Worm (Caenorhabditis elegans) whole organism, midembryonic: ENCODE data around the gene K05F1.9.
A peak's percentile ranks its signal among the peaks of the same experiment; 100 is the strongest.

ENCODE experiments used
- T22C8.4 ChIP-seq: fragments of 200-800 bp; sonication (Bioruptor generic); IDR thresholded peaks from 2 replicates; pipeline ENCODE4 v1.3.6; 2022; ENCODE audit warnings: missing genetic modification characterization, missing compliant biosample characterization
- cog-1 ChIP-seq: sonication (generic microtip); optimal IDR thresholded peaks from 2 replicates; lab custom pipeline; 2016; ENCODE audit warnings: missing genetic modification characterization, missing compliant biosample characterization
- flt-1 ChIP-seq: fragments of 200-800 bp; sonication (Bioruptor generic); IDR thresholded peaks from 2 replicates; pipeline ENCODE4 v1.3.6; 2022; ENCODE audit warnings: missing genetic modification characterization, missing compliant biosample characterization
- klf-2 ChIP-seq: fragments of 200-800 bp; sonication (Bioruptor generic); conservative IDR thresholded peaks from 2 replicates; pipeline ENCODE4 v1.3.6; 2022; ENCODE audit warnings: missing genetic modification reagents, missing genetic modification characterization, missing compliant biosample characterization
- med-1 ChIP-seq: sonication (generic microtip); optimal IDR thresholded peaks from 2 replicates; lab custom pipeline; 2017; ENCODE audit warnings: missing genetic modification characterization, mild to moderate bottlenecking, missing compliant biosample characterization, antibody characterized with exemption, missing genetic modification reagents; ENCODE audit not compliant: insufficient read depth
- ref-1 ChIP-seq: fragments of 200-800 bp; sonication (Bioruptor generic); conservative IDR thresholded peaks from 2 replicates; pipeline ENCODE4 v1.3.6; 2022; ENCODE audit warnings: missing genetic modification reagents, missing genetic modification characterization, missing compliant biosample characterization
- tab-1 ChIP-seq: fragments of 200-800 bp; sonication (Bioruptor generic); IDR thresholded peaks from 2 replicates; pipeline ENCODE4 v1.3.6; 2022; ENCODE audit warnings: missing genetic modification characterization, missing compliant biosample characterization
- ztf-23 ChIP-seq: fragments of 200-800 bp; sonication (Bioruptor generic); IDR thresholded peaks from 2 replicates; pipeline ENCODE4 v1.3.6; 2022; ENCODE audit warnings: missing genetic modification reagents, missing genetic modification characterization, missing compliant biosample characterization
- ztf-29 ChIP-seq: fragments of 200-800 bp; sonication (Bioruptor generic); IDR thresholded peaks from 2 replicates; pipeline ENCODE4 v1.3.6; 2022; ENCODE audit warnings: missing genetic modification reagents, missing genetic modification characterization, missing compliant biosample characterization

Gene K05F1.9

DNA sequence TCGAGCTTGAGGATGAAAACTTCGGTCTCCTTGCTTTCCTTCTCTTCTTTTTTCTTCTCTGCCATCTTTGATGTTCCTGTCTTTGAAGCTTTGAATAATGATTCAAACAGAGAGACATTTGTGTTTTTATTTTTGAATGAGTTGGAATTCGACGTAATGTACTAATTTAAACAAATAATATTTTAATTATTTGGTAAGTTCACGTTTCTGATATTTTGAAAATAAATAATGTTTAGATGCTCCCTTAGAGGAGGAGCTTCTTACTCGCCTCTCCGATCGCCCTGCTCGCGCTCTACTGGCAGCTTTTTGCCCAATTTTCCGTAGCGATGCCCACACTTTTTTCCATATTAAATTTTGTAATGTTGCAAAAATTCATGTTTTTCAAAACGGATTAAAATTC lies at the start of gene K05F1.9, which contains the start of gene K05F1.1:
Gene K05F1.9, minus strand, starts transcription at position 101 of the 400 bp plus-strand sequence.
Gene K05F1.1, plus strand, starts transcription at position 308 of the 400 bp plus-strand sequence.
- TF ChIP-seq flt-1 (GFP tag; lab: Robert Waterston, UW) = no peak
- TF ChIP-seq T22C8.4 (GFP tag; lab: Robert Waterston, UW) = no peak
- no peak for TF ChIP-seq cog-1 (tag; lab: Kevin White, UChicago)
- no peak for TF ChIP-seq ref-1 (GFP tag; lab: Robert Waterston, UW)
- no peak for TF ChIP-seq med-1 (GFP tag; lab: Kevin White, UChicago)
- no peak for TF ChIP-seq klf-2 (GFP tag; lab: Robert Waterston, UW)
- TF ChIP-seq tab-1 (GFP tag; lab: Robert Waterston, UW) = no peak
- no peak for TF ChIP-seq ztf-29 (GFP tag; lab: Robert Waterston, UW)
- no peak for TF ChIP-seq ztf-23

DNA sequence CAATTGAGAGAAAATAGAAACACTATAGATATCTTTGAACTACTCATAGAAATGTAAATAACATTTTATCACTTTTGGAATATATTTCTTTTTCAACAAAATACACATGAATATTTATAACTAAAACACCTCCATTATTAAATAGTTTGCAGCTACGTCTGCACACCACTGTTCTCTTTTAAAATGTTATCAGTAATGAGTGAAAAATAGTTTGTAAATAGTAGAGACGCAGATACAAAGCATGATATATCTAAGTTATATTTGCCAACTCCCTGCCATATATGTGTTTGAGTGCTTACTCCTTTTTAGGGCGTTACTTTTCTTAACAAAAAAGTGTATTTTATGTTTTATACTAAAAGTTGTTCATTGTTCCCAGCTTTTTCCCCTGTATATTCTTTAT lies 45.2 kb upstream of the K05F1.9 start:
- no peak for TF ChIP-seq flt-1 (GFP tag; lab: Robert Waterston, UW)
- TF ChIP-seq ztf-23 = no peak
- no peak for TF ChIP-seq klf-2 (GFP tag; lab: Robert Waterston, UW)

DNA sequence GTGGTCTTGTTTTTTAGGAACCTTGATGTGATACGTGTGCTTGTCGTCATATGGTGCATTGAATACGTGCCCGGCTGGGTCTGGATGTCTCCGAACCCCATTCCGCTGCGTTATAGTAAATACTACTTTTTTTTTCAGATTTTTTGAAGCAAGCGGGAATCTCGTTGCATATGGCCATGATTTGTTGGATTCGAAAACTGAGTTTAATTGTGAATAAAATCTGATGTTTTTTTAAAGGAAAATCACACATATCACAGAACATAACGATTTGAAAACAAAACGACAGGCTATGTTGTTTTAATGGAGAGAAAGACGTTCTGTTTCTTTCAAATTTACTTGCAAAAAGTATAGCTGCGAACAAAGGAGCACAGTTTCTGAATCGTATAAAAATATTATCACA lies 44.5 kb upstream of the K05F1.9 start, which contains the start of the genes ZK1248.17 and H41C03.3:
Gene ZK1248.17, minus strand, starts transcription at position 101 of the 400 bp plus-strand sequence.
Gene H41C03.3, plus strand, starts transcription at position 337 of the 400 bp plus-strand sequence.
- TF ChIP-seq klf-2 (GFP tag; lab: Robert Waterston, UW) = no peak
- no peak for TF ChIP-seq ztf-29 (GFP tag; lab: Robert Waterston, UW)
- no peak for TF ChIP-seq cog-1 (tag; lab: Kevin White, UChicago)
- no peak for TF ChIP-seq T22C8.4 (GFP tag; lab: Robert Waterston, UW)
- no peak for TF ChIP-seq ref-1 (GFP tag; lab: Robert Waterston, UW)

DNA sequence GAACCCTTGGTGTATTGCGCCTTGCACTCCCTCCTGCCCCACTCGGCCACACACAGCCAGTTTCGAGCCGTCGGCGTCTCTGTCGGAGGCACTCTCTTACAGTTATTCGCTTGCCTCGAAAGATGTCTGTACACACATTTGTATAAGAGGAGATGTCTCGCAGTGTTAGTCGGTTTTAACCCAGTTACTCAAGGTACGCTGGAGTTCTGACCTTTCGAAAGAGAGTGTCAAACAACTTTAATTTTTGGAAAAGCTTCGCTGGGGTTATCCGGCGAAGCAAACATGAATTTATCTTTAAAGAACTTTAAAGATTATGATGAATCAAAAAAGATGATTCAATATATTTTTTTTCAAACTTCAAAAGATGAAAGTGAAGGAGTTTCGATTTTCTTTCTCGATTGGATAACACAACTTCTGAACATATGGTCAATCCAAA lies 43.7 kb upstream of the K05F1.9 start:
- TF ChIP-seq T22C8.4 (GFP tag; lab: Robert Waterston, UW) = peak; percentile 74; the same call in 1 of the 2 replicates
- peak; percentile 90 for TF ChIP-seq flt-1 (GFP tag; lab: Robert Waterston, UW)
- peak; percentile 53; the same call in 1 of the 2 replicates for TF ChIP-seq klf-2 (GFP tag; lab: Robert Waterston, UW)
- TF ChIP-seq ztf-29 (GFP tag; lab: Robert Waterston, UW) = peak; percentile 83
- TF ChIP-seq med-1 (GFP tag; lab: Kevin White, UChicago) = peak; percentile 34
- peak; percentile 90 for TF ChIP-seq ztf-23
- TF ChIP-seq ref-1 (GFP tag; lab: Robert Waterston, UW) = no peak
- TF ChIP-seq cog-1 (tag; lab: Kevin White, UChicago) = peak; percentile 99
- TF ChIP-seq tab-1 (GFP tag; lab: Robert Waterston, UW) = peak; percentile 61; the same call in 1 of the 2 replicates

DNA sequence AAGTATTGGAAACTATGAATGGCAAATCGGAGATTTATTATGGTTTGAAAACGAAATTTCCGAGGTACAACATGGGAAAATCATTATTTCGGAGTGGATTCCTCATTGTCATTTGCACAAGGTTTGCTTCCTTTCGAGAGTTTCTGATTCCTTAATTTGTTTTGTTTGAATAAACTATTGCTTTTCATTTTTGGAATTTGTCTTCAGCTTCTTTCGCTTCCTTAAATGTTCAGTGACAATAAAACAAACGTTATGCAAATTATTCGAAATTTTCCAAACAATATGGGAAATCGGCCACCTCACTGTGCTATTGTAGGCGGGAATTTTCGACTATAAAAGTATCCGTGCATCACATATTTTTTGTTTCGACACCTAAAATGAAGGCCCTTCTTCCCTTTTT lies 40.9 kb upstream of the K05F1.9 start, which contains the start of gene nep-25:
Gene nep-25, plus strand, starts transcription at position 375 of the 400 bp plus-strand sequence.
- no peak for TF ChIP-seq ztf-23
- no peak for TF ChIP-seq T22C8.4 (GFP tag; lab: Robert Waterston, UW)
- TF ChIP-seq tab-1 (GFP tag; lab: Robert Waterston, UW) = no peak
- TF ChIP-seq med-1 (GFP tag; lab: Kevin White, UChicago) = no peak
- TF ChIP-seq ref-1 (GFP tag; lab: Robert Waterston, UW) = no peak
- no peak for TF ChIP-seq ztf-29 (GFP tag; lab: Robert Waterston, UW)
- TF ChIP-seq cog-1 (tag; lab: Kevin White, UChicago) = no peak
- TF ChIP-seq klf-2 (GFP tag; lab: Robert Waterston, UW) = no peak
- TF ChIP-seq flt-1 (GFP tag; lab: Robert Waterston, UW) = no peak

DNA sequence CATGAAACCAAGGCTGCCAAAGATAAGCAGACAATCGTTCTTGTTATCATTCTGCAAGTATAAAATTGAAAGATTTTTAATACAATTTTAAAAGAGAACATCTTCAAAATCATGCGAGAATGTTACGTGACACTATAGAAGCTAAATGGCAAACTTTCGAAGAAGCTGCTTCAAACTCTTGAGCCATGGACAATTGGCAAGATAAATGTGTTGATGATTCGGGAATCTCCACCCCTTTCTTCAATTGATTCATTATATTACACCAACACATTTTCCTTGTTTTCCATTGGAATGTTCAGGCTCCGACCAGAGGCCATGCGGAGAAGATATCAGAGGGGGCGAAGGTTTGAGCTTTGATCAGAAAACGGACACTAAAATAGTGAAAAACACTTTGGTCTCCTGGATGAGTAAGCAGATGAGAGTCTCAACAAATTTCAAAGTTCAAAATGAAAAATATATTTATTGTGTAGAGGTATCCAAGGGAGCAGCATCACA lies 40.1 kb upstream of the K05F1.9 start, which contains the start of gene lec-5:
Gene lec-5, minus strand, starts transcription at position 51 of the 495 bp plus-strand sequence.
- TF ChIP-seq tab-1 (GFP tag; lab: Robert Waterston, UW) (no peak), ztf-23 (no peak), ztf-29 (GFP tag; lab: Robert Waterston, UW) (no peak), flt-1 (GFP tag; lab: Robert Waterston, UW) (no peak), med-1 (GFP tag; lab: Kevin White, UChicago) (no peak)

DNA sequence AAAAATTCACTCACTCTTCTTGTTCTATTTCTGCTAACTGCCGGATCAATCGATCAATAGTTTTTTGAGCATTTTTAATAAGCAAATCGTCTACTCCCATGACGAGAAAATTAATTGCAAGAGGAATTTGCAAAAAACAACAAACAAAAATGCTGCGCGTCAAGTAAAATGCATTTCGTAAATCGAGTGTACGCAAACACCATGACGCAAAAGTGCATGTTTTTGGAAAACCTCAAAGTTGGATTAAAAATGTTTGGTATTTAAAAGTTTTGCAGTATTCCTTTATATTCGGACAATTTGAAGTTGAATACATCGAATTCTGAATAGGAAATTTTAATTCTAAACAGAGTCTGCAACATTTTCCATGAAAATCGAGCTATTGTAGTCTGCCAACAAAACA lies 38.3 kb upstream of the K05F1.9 start, which contains the start of gene ZK1248.19:
Gene ZK1248.19, minus strand, starts transcription at position 188 of the 400 bp plus-strand sequence.
- no peak for TF ChIP-seq tab-1 (GFP tag; lab: Robert Waterston, UW)
- TF ChIP-seq med-1 (GFP tag; lab: Kevin White, UChicago) = no peak
- TF ChIP-seq ref-1 (GFP tag; lab: Robert Waterston, UW) = no peak
- TF ChIP-seq ztf-29 (GFP tag; lab: Robert Waterston, UW) = no peak

DNA sequence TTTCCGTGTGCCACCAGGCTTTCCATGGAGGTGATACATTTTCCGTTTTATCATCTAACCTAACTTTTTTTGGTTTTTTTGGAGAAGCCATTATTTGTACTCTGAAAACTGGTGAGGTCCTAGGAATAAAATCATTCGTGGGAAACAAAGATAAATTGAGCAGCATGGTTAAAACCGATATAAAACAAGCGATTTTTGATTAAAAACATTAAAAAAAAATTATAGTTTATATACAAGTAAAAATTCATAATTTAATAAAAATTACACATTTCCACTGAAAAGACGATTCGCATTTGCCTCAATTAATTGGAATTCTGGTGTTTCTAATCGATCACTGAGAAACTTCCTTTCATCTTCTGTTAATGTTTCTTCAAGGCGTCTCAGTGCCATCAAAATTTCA lies 37.5 kb upstream of the K05F1.9 start, which contains the start of gene ZK1248.15:
Gene ZK1248.15, minus strand, starts transcription at position 101 of the 400 bp plus-strand sequence.
- TF ChIP-seq T22C8.4 (GFP tag; lab: Robert Waterston, UW) = no peak
- no peak for TF ChIP-seq cog-1 (tag; lab: Kevin White, UChicago)
- TF ChIP-seq med-1 (GFP tag; lab: Kevin White, UChicago) = no peak
- no peak for TF ChIP-seq ztf-23
- TF ChIP-seq ztf-29 (GFP tag; lab: Robert Waterston, UW) = no peak
- no peak for TF ChIP-seq tab-1 (GFP tag; lab: Robert Waterston, UW)
- TF ChIP-seq flt-1 (GFP tag; lab: Robert Waterston, UW) = no peak
- no peak for TF ChIP-seq klf-2 (GFP tag; lab: Robert Waterston, UW)
- no peak for TF ChIP-seq ref-1 (GFP tag; lab: Robert Waterston, UW)

DNA sequence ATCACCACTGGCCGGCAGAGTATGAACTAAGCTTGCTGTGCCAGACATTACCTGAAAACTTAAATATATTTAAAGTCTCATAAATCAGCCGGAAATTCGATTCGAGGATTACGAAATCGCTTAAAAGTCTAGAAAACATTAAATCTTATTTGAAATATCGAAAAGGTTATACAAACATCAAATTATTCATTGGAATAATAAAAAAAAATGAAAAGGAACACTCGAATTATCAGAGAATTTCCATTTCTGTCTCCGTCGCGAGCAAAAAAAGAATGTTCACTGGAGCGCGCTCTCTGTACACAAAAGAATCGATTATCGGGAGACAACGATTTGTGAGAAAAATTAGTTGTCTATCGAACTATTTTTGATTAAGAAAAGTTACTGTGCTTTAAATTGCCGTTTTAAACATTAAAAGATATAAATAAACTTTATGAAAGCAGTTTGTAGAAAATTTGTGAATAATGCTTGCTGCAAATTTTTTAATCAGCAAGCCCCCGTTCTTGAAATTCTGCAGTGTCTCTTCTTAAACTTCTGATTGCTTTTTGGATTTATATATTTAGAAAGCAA lies 35.3 kb upstream of the K05F1.9 start, which contains the start of gene fzo-1:
Gene fzo-1, minus strand, starts transcription at position 51 of the 567 bp plus-strand sequence.
- TF ChIP-seq med-1 (GFP tag; lab: Kevin White, UChicago) = no peak
- TF ChIP-seq ztf-29 (GFP tag; lab: Robert Waterston, UW) = no peak
- 0 out of 2 replicates have a peak, but pooled peaks have one; percentile 14 for TF ChIP-seq klf-2 (GFP tag; lab: Robert Waterston, UW)
- peak; percentile 83 for TF ChIP-seq cog-1 (tag; lab: Kevin White, UChicago)
- TF ChIP-seq tab-1 (GFP tag; lab: Robert Waterston, UW) = no peak
- no peak for TF ChIP-seq T22C8.4 (GFP tag; lab: Robert Waterston, UW)
- no peak for TF ChIP-seq ref-1 (GFP tag; lab: Robert Waterston, UW)
- no peak for TF ChIP-seq flt-1 (GFP tag; lab: Robert Waterston, UW)
- TF ChIP-seq ztf-23 = peak; percentile 79; the same call in 1 of the 2 replicates
